Worm (Caenorhabditis elegans) whole organism, L1 larva: ENCODE results near the gene csb-1.

Experiments
- C16A3.4 ChIP-seq: fragments of 150-350 bp; optimal IDR thresholded peaks from 2 replicates; lab custom pipeline; 2014; ENCODE audit warnings: missing biosample characterization, missing genetic modification characterization
- C34B4.2 ChIP-seq: sonication (generic microtip); optimal IDR thresholded peaks from 2 replicates; lab custom pipeline; 2017; ENCODE audit warnings: mild to moderate bottlenecking, missing genetic modification characterization, missing compliant biosample characterization
- alr-1 ChIP-seq: fragments of 200-800 bp; sonication (Bioruptor generic); optimal IDR thresholded peaks from 2 replicates; lab custom pipeline; 2018; ENCODE audit warnings: borderline replicate concordance, mild to moderate bottlenecking, missing genetic modification characterization, missing compliant biosample characterization
- blmp-1 ChIP-seq: fragments of 150-350 bp; optimal IDR thresholded peaks from 2 replicates; lab custom pipeline; 2014; ENCODE audit warnings: missing biosample characterization, missing genetic modification characterization
- ceh-63 ChIP-seq: fragments of 200-800 bp; sonication (Bioruptor generic); optimal IDR thresholded peaks from 2 replicates; lab custom pipeline; 2018; ENCODE audit warnings: mild to moderate bottlenecking, missing genetic modification characterization, missing compliant biosample characterization
- ceh-90 ChIP-seq: sonication (generic microtip); optimal IDR thresholded peaks from 2 replicates; lab custom pipeline; 2016; ENCODE audit warnings: missing genetic modification characterization, missing compliant biosample characterization
- dpl-1 ChIP-seq, 3 experiments: fragments of 150-350 bp in 2 of 3; sonication (generic microtip) in 1 of 3; optimal IDR thresholded peaks; 2 replicates each; lab custom pipeline; 2014 to 2017; ENCODE audit warnings: missing biosample characterization in 3 of 3, missing genetic modification characterization in 3 of 3, missing genetic modification reagents in 3 of 3
- dsc-1 ChIP-seq: sonication (generic microtip); optimal IDR thresholded peaks from 2 replicates; lab custom pipeline; 2016; ENCODE audit warnings: mild to moderate bottlenecking, missing genetic modification characterization, missing compliant biosample characterization
- efl-1 ChIP-seq, 4 experiments: fragments of 150-350 bp; optimal IDR thresholded peaks in 3 of 4; peaks in 1 of 4; 1 replicate in 1 of 4; 2 replicates in 3 of 4; lab custom pipeline; 2014; ENCODE audit warnings: missing biosample characterization in 2 of 4, missing genetic modification characterization in 2 of 4, missing genetic modification reagents in 2 of 4
- egl-13 ChIP-seq: sonication (generic microtip); optimal IDR thresholded peaks from 2 replicates; lab custom pipeline; 2016; ENCODE audit warnings: missing genotype, missing genetic modification reagents, missing genetic modification characterization, missing compliant biosample characterization
- elt-3 ChIP-seq, 6 experiments: fragments of 150-350 bp in 1 of 6; sonication (generic microtip); optimal IDR thresholded peaks; 2 replicates each; lab custom pipeline; 2017 to 2018; ENCODE audit warnings: missing biosample characterization in 6 of 6, missing genetic modification characterization in 6 of 6, inconsistent platforms in 1 of 6
- ets-5 ChIP-seq: fragments of 200-800 bp; sonication (Bioruptor generic); IDR thresholded peaks from 2 replicates; pipeline ENCODE4 v1.3.6; 2022; ENCODE audit warnings: missing genetic modification characterization, missing compliant biosample characterization
- fkh-4 ChIP-seq: sonication (generic microtip); optimal IDR thresholded peaks from 2 replicates; lab custom pipeline; 2016; ENCODE audit warnings: missing compliant biosample characterization, missing genetic modification characterization, borderline replicate concordance
- fkh-8 ChIP-seq: sonication (generic microtip); optimal IDR thresholded peaks from 2 replicates; lab custom pipeline; 2016; ENCODE audit warnings: mild to moderate bottlenecking, missing genetic modification characterization, missing compliant biosample characterization
- fos-1 ChIP-seq: fragments of 150-350 bp; optimal IDR thresholded peaks from 2 replicates; lab custom pipeline; 2014; ENCODE audit warnings: missing biosample characterization, missing genetic modification characterization
- hlh-17 ChIP-seq: fragments of 200-800 bp; sonication (Bioruptor generic); optimal IDR thresholded peaks from 2 replicates; lab custom pipeline; 2018; ENCODE audit warnings: missing genetic modification characterization, mild to moderate bottlenecking, missing compliant biosample characterization, moderate library complexity, borderline replicate concordance
- hpl-2 ChIP-seq: fragments of 150-350 bp; optimal IDR thresholded peaks from 2 replicates; lab custom pipeline; 2014; ENCODE audit warnings: missing biosample characterization, missing genetic modification reagents, missing genetic modification characterization
- isw-1 ChIP-seq: fragments of 200-800 bp; sonication (Bioruptor generic); IDR thresholded peaks from 2 replicates; pipeline ENCODE4 v1.3.6; 2022; ENCODE audit warnings: missing genetic modification characterization, missing compliant biosample characterization
- jun-1 ChIP-seq: fragments of 150-350 bp; optimal IDR thresholded peaks from 2 replicates; lab custom pipeline; 2014; ENCODE audit warnings: missing biosample characterization, missing genetic modification reagents, missing genetic modification characterization
- lin-15B ChIP-seq: fragments of 150-350 bp; sonication (generic microtip); optimal IDR thresholded peaks from 3 replicates; lab custom pipeline; 2014; ENCODE audit warnings: missing biosample characterization, missing genetic modification characterization
- lin-35 ChIP-seq, 2 experiments: fragments of 150-350 bp; optimal IDR thresholded peaks; 2 replicates each; lab custom pipeline; 2014; ENCODE audit warnings: missing biosample characterization in 2 of 2, missing genetic modification characterization in 2 of 2, missing genetic modification reagents in 2 of 2
- lir-3 ChIP-seq: sonication (generic microtip); optimal IDR thresholded peaks from 2 replicates; lab custom pipeline; 2016; ENCODE audit warnings: mild to moderate bottlenecking, missing genetic modification characterization, moderate library complexity, missing compliant biosample characterization; ENCODE audit not compliant: poor library complexity
- lsy-2 ChIP-seq, 2 experiments: fragments of 150-350 bp; optimal IDR thresholded peaks; 2 replicates each; lab custom pipeline; 2014; ENCODE audit warnings: missing biosample characterization in 2 of 2, missing genetic modification characterization in 2 of 2
- mab-9 ChIP-seq: fragments of 200-800 bp; sonication (Bioruptor generic); IDR thresholded peaks from 2 replicates; pipeline ENCODE4 v1.3.6; 2022; ENCODE audit warnings: missing genetic modification reagents, missing genetic modification characterization, missing compliant biosample characterization
- mdl-1 ChIP-seq, 2 experiments: fragments of 150-350 bp; optimal IDR thresholded peaks; 2 replicates each; lab custom pipeline; 2014 to 2017; ENCODE audit warnings: missing biosample characterization in 2 of 2, missing genetic modification characterization in 2 of 2, inconsistent platforms in 1 of 2
- mef-2 ChIP-seq: fragments of 150-350 bp; optimal IDR thresholded peaks from 2 replicates; lab custom pipeline; 2014; ENCODE audit warnings: missing biosample characterization, missing genetic modification characterization
- nhr-11 ChIP-seq: fragments of 150-350 bp; optimal IDR thresholded peaks from 2 replicates; lab custom pipeline; 2014; ENCODE audit warnings: missing biosample characterization, missing genetic modification characterization
- nhr-19 ChIP-seq: fragments of 200-800 bp; sonication (Bioruptor generic); conservative IDR thresholded peaks from 2 replicates; pipeline ENCODE4 v1.3.6; 2022; ENCODE audit warnings: missing genetic modification characterization, missing compliant biosample characterization
- nhr-28 ChIP-seq: fragments of 150-350 bp; optimal IDR thresholded peaks from 2 replicates; lab custom pipeline; 2014; ENCODE audit warnings: missing biosample characterization, missing genetic modification characterization
- nhr-47 ChIP-seq: sonication (generic microtip); optimal IDR thresholded peaks from 2 replicates; lab custom pipeline; 2016; ENCODE audit warnings: mild to moderate bottlenecking, missing genetic modification characterization, moderate library complexity, missing compliant biosample characterization
- nhr-71 ChIP-seq: sonication (generic microtip); optimal IDR thresholded peaks from 2 replicates; lab custom pipeline; 2016; ENCODE audit warnings: mild to moderate bottlenecking, missing genetic modification characterization, moderate library complexity, missing compliant biosample characterization
- nhr-85 ChIP-seq: sonication (generic microtip); peaks from one replicate; lab custom pipeline; 2016; ENCODE audit warnings: missing genetic modification characterization, inconsistent platforms, missing compliant biosample characterization
- pag-3 ChIP-seq: sonication (generic microtip); optimal IDR thresholded peaks from 2 replicates; lab custom pipeline; 2017; ENCODE audit warnings: missing genetic modification characterization, mild to moderate bottlenecking, missing compliant biosample characterization, antibody characterized with exemption, borderline replicate concordance; ENCODE audit not compliant: insufficient read depth
- pax-3 ChIP-seq: fragments of 200-800 bp; sonication (Bioruptor generic); optimal IDR thresholded peaks from 2 replicates; lab custom pipeline; 2018; ENCODE audit warnings: mild to moderate bottlenecking, missing genetic modification characterization, moderate library complexity, missing compliant biosample characterization
- snpc-4 ChIP-seq: fragments of 150-350 bp; optimal IDR thresholded peaks from 2 replicates; lab custom pipeline; 2014; ENCODE audit warnings: missing biosample characterization, missing genetic modification characterization
- snu-23 ChIP-seq: sonication (generic microtip); optimal IDR thresholded peaks from 2 replicates; lab custom pipeline; 2016; ENCODE audit warnings: missing genetic modification characterization, missing compliant biosample characterization
- swsn-7 ChIP-seq: sonication (generic microtip); optimal IDR thresholded peaks from 2 replicates; lab custom pipeline; 2016; ENCODE audit warnings: missing genetic modification characterization, missing compliant biosample characterization
- tbx-2 ChIP-seq: sonication (generic microtip); optimal IDR thresholded peaks from 2 replicates; lab custom pipeline; 2016; ENCODE audit warnings: missing genetic modification characterization, missing compliant biosample characterization
- unc-30 ChIP-seq: sonication (generic microtip); optimal IDR thresholded peaks from 2 replicates; lab custom pipeline; 2017; ENCODE audit warnings: missing biosample characterization, missing genetic modification characterization
- unc-86 ChIP-seq: sonication (generic microtip); optimal IDR thresholded peaks from 2 replicates; lab custom pipeline; 2016; ENCODE audit warnings: missing genetic modification characterization, missing compliant biosample characterization
- vab-15 ChIP-seq: sonication (generic microtip); optimal IDR thresholded peaks from 2 replicates; lab custom pipeline; 2017; ENCODE audit warnings: missing genotype, mild to moderate bottlenecking, missing genetic modification characterization, missing compliant biosample characterization
- xbp-1 ChIP-seq: sonication (generic microtip); optimal IDR thresholded peaks from 2 replicates; lab custom pipeline; 2016; ENCODE audit warnings: missing genetic modification characterization, missing compliant biosample characterization
- zag-1 ChIP-seq: fragments of 150-350 bp; optimal IDR thresholded peaks from 2 replicates; lab custom pipeline; 2014; ENCODE audit warnings: missing biosample characterization, missing genetic modification characterization
- zip-4 ChIP-seq: fragments of 200-800 bp; sonication (Bioruptor generic); optimal IDR thresholded peaks from 2 replicates; lab custom pipeline; 2018; ENCODE audit warnings: mild to moderate bottlenecking, missing genetic modification characterization, moderate library complexity, missing compliant biosample characterization
- ztf-11 ChIP-seq, 2 experiments: sonication (generic microtip); optimal IDR thresholded peaks; 2 replicates each; lab custom pipeline; 2016 to 2017; ENCODE audit warnings: missing genetic modification characterization in 2 of 2, missing biosample characterization in 1 of 2, missing compliant biosample characterization in 1 of 2

The csb-1 gene

ce11 chrX:15860556-15861008 is 5.1 kb downstream of the csb-1 start, which contains the start of gene F53H4.6 (continued):
- TF ChIP-seq ets-5 (GFP tag; lab: Robert Waterston, UW) (no peak), lsy-2 (tag; optimal IDR thresholded peaks at IDR 0.05; lab: Kevin White, UChicago) (peak; percentile 13 to 54), dpl-1 (GFP tag; optimal IDR thresholded peaks at IDR 0.05; lab: Kevin White, UChicago) (peak; percentile 22 to 62 (median 23)), snu-23 (GFP tag; lab: Kevin White, UChicago) (peak; percentile 47), mef-2 (tag; lab: Kevin White, UChicago) (no peak), C34B4.2 (tag; lab: Kevin White, UChicago) (no peak), nhr-19 (GFP tag; lab: Robert Waterston, UW) (peak; percentile 74), pax-3 (peak; percentile 44), nhr-85 (tag; lab: Kevin White, UChicago) (peak; percentile 34), zag-1 (tag; lab: Kevin White, UChicago) (no peak), nhr-11 (tag; lab: Kevin White, UChicago) (no peak), ceh-90 (tag; lab: Kevin White, UChicago) (no peak), nhr-28 (tag; lab: Kevin White, UChicago) (no peak), fkh-4 (tag; lab: Kevin White, UChicago) (no peak), snpc-4 (no peak), lir-3 (tag; lab: Kevin White, UChicago) (peak; percentile 3), dsc-1 (tag; lab: Kevin White, UChicago) (peak; percentile 63), vab-15 (tag; lab: Kevin White, UChicago) (no peak), lin-15B (tag; lab: Kevin White, UChicago) (peak; percentile 42), ceh-63 (GFP tag; lab: Kevin White, UChicago) (no peak), egl-13 (tag; lab: Kevin White, UChicago) (no peak), lin-35 (GFP tag; optimal IDR thresholded peaks at IDR 0.05; lab: Kevin White, UChicago) (peak; percentile 38 to 41), pag-3 (no peak), elt-3 (tag; optimal IDR thresholded peaks at IDR 0.05; lab: Kevin White, UChicago) (no peak), fos-1 (tag; lab: Kevin White, UChicago) (no peak), hlh-17 (GFP tag; lab: Kevin White, UChicago) (no peak), swsn-7 (tag; lab: Kevin White, UChicago) (peak; percentile 42), mab-9 (GFP tag; lab: Robert Waterston, UW) (peak; percentile 81), efl-1 (optimal IDR thresholded peaks at IDR 0.05; lab: Kevin White, UChicago) (peak; percentile 55 to 89), efl-1 (GFP tag; optimal IDR thresholded peaks at IDR 0.05 in 1 of 2; lab: Kevin White, UChicago) (peak; percentile 38 to 76), fkh-8 (peak; percentile 46), xbp-1 (tag; lab: Kevin White, UChicago) (peak; percentile 43), nhr-71 (tag; lab: Kevin White, UChicago) (peak; percentile 66), unc-30 (tag; lab: Kevin White, UChicago) (no peak), unc-86 (tag; lab: Kevin White, UChicago) (peak; percentile 67), nhr-47 (tag; lab: Kevin White, UChicago) (peak; percentile 69), mdl-1 (tag; optimal IDR thresholded peaks at IDR 0.05; lab: Kevin White, UChicago) (no peak), alr-1 (tag; lab: Kevin White, UChicago) (no peak), blmp-1 (tag; lab: Kevin White, UChicago) (no peak), isw-1 (peak; percentile 72), tbx-2 (tag; lab: Kevin White, UChicago) (peak; percentile 41), zip-4 (GFP tag; lab: Kevin White, UChicago) (peak; percentile 28), jun-1 (tag; lab: Kevin White, UChicago) (peak; percentile 15), ztf-11 (tag; optimal IDR thresholded peaks at IDR 0.05; lab: Kevin White, UChicago) (no peak), hpl-2 (no peak), C16A3.4 (tag; lab: Kevin White, UChicago) (no peak)
